Worm (Caenorhabditis elegans) whole organism, early embryonic: Measurements from ENCODE around the gene R12B2.8.

ENCODE experiments used
- B0310.2 ChIP-seq: sonication (generic microtip); optimal IDR thresholded peaks from 2 replicates; lab custom pipeline; 2016; ENCODE audit warnings: mild to moderate bottlenecking, missing genetic modification characterization, missing compliant biosample characterization
- F13C5.2 ChIP-seq: sonication (generic microtip); optimal IDR thresholded peaks from 2 replicates; lab custom pipeline; 2017; ENCODE audit warnings: mild to moderate bottlenecking, missing genetic modification characterization, inconsistent platforms, missing compliant biosample characterization
- aly-1 ChIP-seq: sonication (generic microtip); optimal IDR thresholded peaks from 2 replicates; lab custom pipeline; 2016; ENCODE audit warnings: missing genetic modification characterization, missing compliant biosample characterization
- ama-1 ChIP-seq: fragments of 150-350 bp; optimal IDR thresholded peaks from 2 replicates; lab custom pipeline; 2014
- ceh-13 ChIP-seq: fragments of 200-800 bp; sonication (Bioruptor generic); optimal IDR thresholded peaks from 2 replicates; lab custom pipeline; 2018; ENCODE audit warnings: mild to moderate bottlenecking, missing genetic modification characterization, missing compliant biosample characterization
- ceh-36 ChIP-seq: sonication (generic microtip); optimal IDR thresholded peaks from 2 replicates; lab custom pipeline; 2016; ENCODE audit warnings: missing genetic modification characterization, inconsistent platforms, missing compliant biosample characterization
- ets-7 ChIP-seq: sonication (generic microtip); optimal IDR thresholded peaks from 2 replicates; lab custom pipeline; 2016; ENCODE audit warnings: missing genotype, missing genetic modification characterization, missing compliant biosample characterization
- flt-1 ChIP-seq: fragments of 200-800 bp; sonication (Bioruptor generic); IDR thresholded peaks from 2 replicates; pipeline ENCODE4 v1.3.6; 2022; ENCODE audit warnings: missing genetic modification characterization, missing compliant biosample characterization
- hmbx-1 ChIP-seq: sonication (generic microtip); optimal IDR thresholded peaks from 2 replicates; lab custom pipeline; 2016; ENCODE audit warnings: mild to moderate bottlenecking, missing genetic modification characterization, missing compliant biosample characterization
- hmg-4 ChIP-seq: fragments of 200-800 bp; sonication (Bioruptor generic); optimal IDR thresholded peaks from 2 replicates; lab custom pipeline; 2018; ENCODE audit warnings: mild to moderate bottlenecking, missing genetic modification characterization, missing compliant biosample characterization
- hnd-1 ChIP-seq: sonication (generic microtip); optimal IDR thresholded peaks from 2 replicates; lab custom pipeline; 2016; ENCODE audit warnings: missing genetic modification characterization, missing compliant biosample characterization
- pes-1 ChIP-seq: fragments of 200-800 bp; sonication (Bioruptor generic); IDR thresholded peaks from 2 replicates; pipeline ENCODE4 v1.3.6; 2022; ENCODE audit warnings: missing genetic modification reagents, missing genetic modification characterization, missing compliant biosample characterization
- scrt-1 ChIP-seq: fragments of 200-800 bp; sonication (Bioruptor generic); IDR thresholded peaks from 2 replicates; pipeline ENCODE4 v1.3.6; 2022; ENCODE audit warnings: missing genetic modification characterization, missing compliant biosample characterization
- sea-1 ChIP-seq: fragments of 200-800 bp; sonication (Bioruptor generic); conservative IDR thresholded peaks from 2 replicates; pipeline ENCODE4 v1.3.6; 2022; ENCODE audit warnings: missing genetic modification characterization, missing compliant biosample characterization
- tbx-11 ChIP-seq: fragments of 200-800 bp; sonication (Bioruptor generic); IDR thresholded peaks from 2 replicates; pipeline ENCODE4 v1.3.6; 2022; ENCODE audit warnings: missing genetic modification characterization, missing compliant biosample characterization
- tbx-37 ChIP-seq: fragments of 200-800 bp; sonication (Bioruptor generic); conservative IDR thresholded peaks from 2 replicates; pipeline ENCODE4 v1.3.6; 2022; ENCODE audit warnings: missing genetic modification reagents, missing genetic modification characterization, missing compliant biosample characterization
- tra-4 ChIP-seq: sonication (generic microtip); optimal IDR thresholded peaks from 2 replicates; lab custom pipeline; 2017; ENCODE audit warnings: missing genetic modification characterization, missing compliant biosample characterization

The R12B2.8 gene

DNA sequence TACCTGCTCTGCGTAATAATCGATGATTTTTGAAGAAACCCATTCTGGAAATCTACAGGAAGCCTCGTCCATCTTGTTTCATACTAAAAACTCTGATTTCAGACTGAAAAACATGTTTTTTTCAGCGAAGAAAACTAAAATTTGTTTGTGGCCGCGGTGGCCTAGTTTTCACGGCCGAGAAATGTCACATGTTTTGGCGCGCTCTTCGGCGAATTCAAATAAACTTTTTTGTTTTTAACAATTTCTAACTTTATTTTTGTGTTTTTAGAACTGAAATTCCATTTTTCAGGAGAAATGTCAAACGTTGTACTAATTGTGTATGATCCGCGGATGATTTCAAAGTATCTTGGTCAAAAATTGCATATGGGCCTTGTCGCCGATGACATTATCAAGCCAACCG is 20.7 kb upstream of the R12B2.8 start, which contains the start of the genes polq-1 and him-10:
polq-1 (minus strand) TSS at position 190 of the 400 bp plus-strand sequence.
him-10 (plus strand) TSS at position 290 of the 400 bp plus-strand sequence.
- no peak for TF ChIP-seq sea-1
- TF ChIP-seq ama-1 (lab: Kevin White, UChicago): no peak
- TF ChIP-seq hnd-1 (tag; lab: Kevin White, UChicago): no peak
- no peak for TF ChIP-seq B0310.2 (tag; lab: Kevin White, UChicago)
- no peak for TF ChIP-seq ceh-13 (GFP tag; lab: Kevin White, UChicago)
- no peak for TF ChIP-seq tbx-11 (GFP tag; lab: Robert Waterston, UW)
- TF ChIP-seq tbx-37 (GFP tag; lab: Robert Waterston, UW): no peak
- TF ChIP-seq ceh-36 (tag; lab: Kevin White, UChicago): no peak
- no peak for TF ChIP-seq hmbx-1 (tag; lab: Kevin White, UChicago)
- no peak for TF ChIP-seq F13C5.2
- TF ChIP-seq aly-1: no peak
- no peak for TF ChIP-seq pes-1 (GFP tag; lab: Robert Waterston, UW)
- no peak for TF ChIP-seq tra-4
- TF ChIP-seq scrt-1 (GFP tag; lab: Robert Waterston, UW): no peak
- no peak for TF ChIP-seq hmg-4 (GFP tag; lab: Kevin White, UChicago)
- TF ChIP-seq ets-7 (tag; lab: Kevin White, UChicago): no peak
- TF ChIP-seq flt-1 (GFP tag; lab: Robert Waterston, UW): no peak

DNA sequence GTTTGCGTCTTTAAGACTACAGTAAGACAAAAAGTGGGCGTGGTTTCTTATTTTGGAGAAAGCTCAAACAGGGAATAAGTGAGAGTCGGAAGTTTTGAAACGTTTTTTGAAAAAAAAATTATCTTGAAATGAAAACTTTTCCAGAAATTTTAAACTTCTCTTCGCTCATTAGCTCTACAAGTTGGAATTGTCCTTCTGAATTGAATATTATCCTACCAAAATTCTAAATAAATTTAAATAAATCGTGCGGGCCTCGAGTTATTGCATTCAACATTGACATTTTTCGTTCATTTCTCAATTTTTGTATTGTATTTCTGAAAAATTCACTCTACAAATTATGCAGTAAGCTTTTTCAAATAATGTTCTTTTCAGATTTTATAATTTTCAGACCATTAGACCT is 18.4 kb upstream of the R12B2.8 start, which contains the start of gene R12B2.3:
R12B2.3 (plus strand) TSS at position 301 of the 400 bp plus-strand sequence.
- TF ChIP-seq hnd-1 (tag; lab: Kevin White, UChicago) (no peak), ets-7 (tag; lab: Kevin White, UChicago) (no peak), hmbx-1 (tag; lab: Kevin White, UChicago) (no peak)

DNA sequence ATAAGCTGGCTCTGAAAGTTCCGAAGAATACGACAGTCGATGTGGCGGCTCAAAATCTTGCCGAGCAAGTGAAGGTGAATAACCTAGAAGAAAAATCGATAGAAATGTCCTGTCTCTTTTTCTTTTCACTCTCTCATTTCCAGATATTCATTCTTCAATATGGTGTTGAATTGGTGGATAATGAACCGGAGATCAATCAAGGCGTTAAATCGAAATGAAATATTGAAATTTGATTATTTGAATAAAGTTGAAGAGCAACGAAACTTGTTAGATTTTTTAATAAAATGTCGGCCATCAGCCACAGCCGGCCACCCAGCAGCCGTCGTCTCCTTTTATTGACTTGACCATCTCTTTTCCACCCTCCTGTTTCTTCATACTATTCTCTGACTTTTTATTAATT is 17.0 kb upstream of the R12B2.8 start, which contains the start of gene R12B2.2:
R12B2.2 (plus strand) TSS at position 301 of the 400 bp plus-strand sequence.
- TF ChIP-seq aly-1 (no peak), flt-1 (GFP tag; lab: Robert Waterston, UW) (no peak), ceh-36 (tag; lab: Kevin White, UChicago) (no peak), hnd-1 (tag; lab: Kevin White, UChicago) (no peak), hmbx-1 (tag; lab: Kevin White, UChicago) (no peak), ceh-13 (GFP tag; lab: Kevin White, UChicago) (no peak), B0310.2 (tag; lab: Kevin White, UChicago) (no peak), ets-7 (tag; lab: Kevin White, UChicago) (no peak), tra-4 (no peak), tbx-37 (GFP tag; lab: Robert Waterston, UW) (no peak), scrt-1 (GFP tag; lab: Robert Waterston, UW) (no peak)

DNA sequence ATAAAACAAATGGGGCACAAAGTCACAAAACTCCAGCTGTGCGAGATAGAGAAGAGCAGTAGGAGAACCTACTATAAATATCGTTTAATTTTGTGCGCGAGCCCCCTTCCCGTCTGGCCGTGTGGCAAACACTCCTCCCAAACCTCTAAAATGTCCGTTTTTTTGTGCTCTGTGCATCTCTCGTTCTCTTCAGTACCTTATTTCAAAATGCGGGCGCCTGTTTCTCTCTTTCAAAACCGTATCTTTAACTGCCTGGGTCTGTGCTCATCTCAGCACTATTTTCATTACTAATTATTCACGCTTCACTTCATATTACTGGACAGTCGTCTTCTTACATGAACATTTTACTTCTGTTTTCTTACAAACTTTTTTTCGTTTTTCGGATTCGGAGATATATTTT is 13.7 kb upstream of the R12B2.8 start:
- TF ChIP-seq ceh-36 (tag; lab: Kevin White, UChicago) (no peak), ama-1 (lab: Kevin White, UChicago) (no peak), F13C5.2 (no peak), scrt-1 (GFP tag; lab: Robert Waterston, UW) (no peak), tbx-37 (GFP tag; lab: Robert Waterston, UW) (no peak), B0310.2 (tag; lab: Kevin White, UChicago) (no peak), tbx-11 (GFP tag; lab: Robert Waterston, UW) (no peak), hmbx-1 (tag; lab: Kevin White, UChicago) (no peak), hnd-1 (tag; lab: Kevin White, UChicago) (no peak), flt-1 (GFP tag; lab: Robert Waterston, UW) (no peak), tra-4 (no peak), sea-1 (no peak), ceh-13 (GFP tag; lab: Kevin White, UChicago) (no peak)

DNA sequence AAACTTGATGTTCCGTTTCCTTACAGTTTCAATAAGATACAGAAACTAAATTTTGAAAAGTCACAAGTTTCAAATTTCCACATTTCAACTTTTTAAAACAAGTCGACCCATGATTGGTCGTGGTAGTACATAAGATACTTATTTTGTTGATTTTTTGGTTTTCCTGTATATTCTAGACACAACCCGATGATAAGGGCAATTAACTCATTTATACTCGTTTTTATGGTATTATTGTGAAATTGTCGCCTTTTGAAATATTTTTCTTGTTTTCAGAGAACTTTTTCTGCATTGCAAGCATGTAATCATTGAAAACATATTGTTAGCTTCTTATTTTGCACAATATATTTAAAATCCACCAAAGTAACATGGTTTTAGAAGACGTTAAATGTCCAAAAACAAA is 11.8 kb upstream of the R12B2.8 start:
- TF ChIP-seq ama-1 (lab: Kevin White, UChicago) (no peak), aly-1 (no peak), flt-1 (GFP tag; lab: Robert Waterston, UW) (no peak), ceh-13 (GFP tag; lab: Kevin White, UChicago) (no peak), hmbx-1 (tag; lab: Kevin White, UChicago) (no peak), F13C5.2 (no peak), tra-4 (no peak), ceh-36 (tag; lab: Kevin White, UChicago) (no peak), tbx-37 (GFP tag; lab: Robert Waterston, UW) (no peak), sea-1 (no peak), scrt-1 (GFP tag; lab: Robert Waterston, UW) (no peak), pes-1 (GFP tag; lab: Robert Waterston, UW) (no peak), B0310.2 (tag; lab: Kevin White, UChicago) (no peak), hnd-1 (tag; lab: Kevin White, UChicago) (no peak), hmg-4 (GFP tag; lab: Kevin White, UChicago) (no peak), ets-7 (tag; lab: Kevin White, UChicago) (no peak), tbx-11 (GFP tag; lab: Robert Waterston, UW) (no peak)

DNA sequence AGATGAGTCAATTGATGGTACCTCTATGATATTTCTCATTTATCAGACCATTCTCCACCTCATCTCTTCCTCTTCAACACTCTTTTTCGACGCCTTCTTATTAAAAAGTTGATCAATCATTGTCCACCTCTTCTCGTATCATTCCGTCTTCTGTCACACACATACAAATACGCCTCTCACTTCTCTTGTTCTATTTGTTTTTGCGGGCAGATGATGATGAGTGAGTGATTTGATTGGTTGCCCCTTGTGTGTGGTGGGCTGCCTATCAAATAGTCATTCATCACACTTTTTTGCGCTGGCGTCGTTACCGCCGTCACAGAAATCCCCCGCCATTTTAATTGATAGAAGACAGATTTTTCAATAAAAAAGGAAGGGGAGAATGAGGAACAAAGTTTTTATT is 11.0 kb upstream of the R12B2.8 start:
- TF ChIP-seq sea-1 (no peak), F13C5.2 (no peak), ets-7 (tag; lab: Kevin White, UChicago) (no peak), hnd-1 (tag; lab: Kevin White, UChicago) (no peak), ama-1 (lab: Kevin White, UChicago) (no peak), ceh-36 (tag; lab: Kevin White, UChicago) (no peak), tbx-37 (GFP tag; lab: Robert Waterston, UW) (no peak), tbx-11 (GFP tag; lab: Robert Waterston, UW) (no peak), B0310.2 (tag; lab: Kevin White, UChicago) (no peak)

DNA sequence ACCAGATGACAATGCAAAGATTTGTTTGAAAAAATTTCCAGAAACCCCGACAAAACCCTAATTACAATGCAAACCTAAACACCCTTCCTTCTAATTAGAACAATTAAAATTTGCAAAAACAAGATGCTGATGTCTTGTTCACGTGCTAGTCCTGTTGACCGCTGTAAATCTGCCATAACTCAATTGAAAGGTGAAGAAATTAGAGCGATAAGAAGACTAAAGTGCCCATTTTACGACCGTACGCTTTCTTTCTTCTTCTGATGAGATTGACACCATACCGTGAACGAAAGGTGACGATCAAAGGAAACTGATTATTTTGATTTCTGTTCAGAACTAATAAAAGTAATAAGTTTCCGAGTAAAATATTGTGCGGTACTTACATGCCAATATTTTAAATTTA is 10.2 kb upstream of the R12B2.8 start:
- TF ChIP-seq flt-1 (GFP tag; lab: Robert Waterston, UW) (no peak), aly-1 (no peak), pes-1 (GFP tag; lab: Robert Waterston, UW) (no peak), B0310.2 (tag; lab: Kevin White, UChicago) (no peak), ama-1 (lab: Kevin White, UChicago) (no peak), ceh-36 (tag; lab: Kevin White, UChicago) (no peak), F13C5.2 (no peak)
